ENCODE assay signal across 2 fruit fly cellular contexts in the genomic region with DNA sequence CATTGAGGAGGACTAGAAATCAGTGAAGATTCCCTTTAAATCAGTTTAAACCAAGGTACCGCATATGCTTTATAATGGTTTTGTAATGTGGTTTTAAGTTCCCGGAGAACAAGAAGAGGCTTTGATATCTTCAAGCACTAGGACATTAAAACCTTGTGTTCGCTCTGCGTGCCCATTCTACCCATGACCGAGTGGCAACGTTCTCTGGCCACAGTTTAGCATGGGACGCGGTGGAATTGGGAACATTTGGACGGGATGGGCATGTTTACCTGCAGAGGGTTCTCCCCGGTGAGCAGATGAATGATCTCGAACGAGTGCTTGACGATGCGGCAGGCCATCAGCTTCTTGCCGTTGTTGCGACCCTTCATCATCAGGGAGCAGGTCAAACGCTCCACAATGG.
TF ChIP-seq lines count a peak whose summit lies in the region.

No protein-coding gene starts in this region.

- TF ChIP-seq CTCF in whole organism, embryonic (GFP tag; optimal IDR thresholded peaks at IDR 0.05; lab: Kevin White, UChicago): no peak

TF ChIP-seq in Kc167, 6 proteins besides CTCF, POLR2A, EP300 and RAD21:
- peak; percentile 95 for TF ChIP-seq ttk (optimal IDR thresholded peaks at IDR 0.05; lab: Kevin White, UChicago)
- TF ChIP-seq Myc (optimal IDR thresholded peaks at IDR 0.05; lab: Kevin White, UChicago): no peak

TF ChIP-seq in whole organism, embryonic, 481 proteins besides CTCF, POLR2A, EP300 and RAD21:
- no peak for TF ChIP-seq chif (GFP tag; optimal IDR thresholded peaks at IDR 0.05; lab: Kevin White, UChicago)
- TF ChIP-seq sens (GFP tag; lab: Kevin White, UChicago): peak; percentile 57
- TF ChIP-seq CG13287 (GFP tag; IDR thresholded peaks at IDR 0.05; lab: Robert Waterston, UW; ENCODE audit: partially characterized antibody): no peak
